Fruit fly (Drosophila melanogaster): ENCODE results near the gene LIMK1.

Gene LIMK1

dm6 chrX:12596353-12597107 lies 4.5 kb upstream of the LIMK1 start:
- TF ChIP-seq CG8478 (optimal IDR thresholded peaks at IDR 0.05): no peak
- TF ChIP-seq CTCF (optimal IDR thresholded peaks at IDR 0.05): no peak

dm6 chrX:12595610-12596336 lies 3.8 kb upstream of the LIMK1 start, which contains the start of the genes CG1824 and Sec16:
Gene CG1824, minus strand, starts transcription at chrX:12595624.
Gene Sec16, plus strand, starts transcription at chrX:12596047.
- no peak for TF ChIP-seq CTCF (optimal IDR thresholded peaks at IDR 0.05)
- TF ChIP-seq CG8478 (optimal IDR thresholded peaks at IDR 0.05): no peak

DNA sequence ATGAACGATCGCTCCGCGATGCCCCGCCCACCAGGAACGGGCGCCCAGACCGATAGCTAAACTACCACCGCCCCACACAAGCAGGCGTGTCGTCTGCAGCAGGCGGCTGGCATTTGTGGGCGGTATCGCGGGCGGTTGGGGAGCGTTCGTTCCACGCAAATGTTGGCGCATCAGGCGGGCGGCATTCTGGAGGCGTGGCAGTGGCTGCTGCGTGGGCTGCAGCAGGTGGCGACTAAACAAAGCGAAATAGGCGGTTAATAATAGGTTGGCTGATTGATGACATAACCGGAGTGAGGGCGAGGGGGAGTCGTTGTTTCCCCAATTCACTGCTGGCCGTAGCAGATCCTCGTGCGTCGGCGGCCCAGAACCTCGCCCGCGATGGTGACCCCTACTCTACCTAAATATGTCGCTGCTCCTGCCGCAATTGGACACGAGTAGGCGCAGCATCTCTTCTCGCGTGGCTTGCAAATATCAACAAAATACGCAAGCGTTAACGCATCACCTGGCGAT lies 3.2 kb upstream of the LIMK1 start:
- no peak for TF ChIP-seq CG8478 (optimal IDR thresholded peaks at IDR 0.05)
- TF ChIP-seq CTCF (optimal IDR thresholded peaks at IDR 0.05): no peak

DNA sequence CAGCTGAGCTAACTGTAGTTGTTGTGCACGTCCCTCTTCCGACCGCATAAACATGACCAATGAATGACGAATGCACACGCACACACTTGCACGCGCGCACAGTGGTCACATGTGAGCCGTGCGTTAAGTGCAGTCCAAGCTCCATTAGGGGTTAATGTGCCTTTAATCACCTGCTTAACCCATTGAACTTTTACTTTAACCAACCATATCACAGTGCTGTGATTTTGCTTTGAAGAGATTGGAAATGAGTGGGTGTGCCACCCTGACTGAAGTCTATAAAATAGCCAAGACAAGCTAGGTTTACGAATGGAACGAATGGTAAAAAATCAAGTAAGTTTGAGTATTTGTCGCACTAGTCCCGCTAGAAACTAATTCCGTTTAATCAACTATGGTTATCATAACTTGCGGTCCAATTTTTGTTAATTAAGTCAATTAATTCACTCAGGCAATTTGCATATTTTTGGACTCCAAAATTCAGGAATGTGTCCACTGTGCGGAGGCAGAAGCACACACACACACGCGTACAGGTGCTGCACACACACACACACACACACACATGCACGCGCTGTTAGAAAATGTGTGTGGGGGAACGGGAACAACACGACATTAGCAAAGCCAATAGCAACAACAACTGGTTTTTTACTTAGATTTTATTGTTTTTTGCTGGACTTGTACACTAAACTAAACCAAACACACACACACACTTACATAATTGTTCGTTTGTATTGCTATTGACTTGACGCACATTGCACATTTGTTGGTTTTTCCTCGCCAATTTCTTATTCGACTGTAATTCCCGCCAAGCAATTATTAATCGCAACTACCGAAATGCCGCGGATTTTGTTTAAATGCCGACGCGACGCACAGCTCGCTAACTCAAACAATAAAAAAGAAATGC lies 521 bp downstream of the LIMK1 start:
- no peak for TF ChIP-seq CG8478 (optimal IDR thresholded peaks at IDR 0.05)
- TF ChIP-seq CTCF (optimal IDR thresholded peaks at IDR 0.05): no peak

DNA sequence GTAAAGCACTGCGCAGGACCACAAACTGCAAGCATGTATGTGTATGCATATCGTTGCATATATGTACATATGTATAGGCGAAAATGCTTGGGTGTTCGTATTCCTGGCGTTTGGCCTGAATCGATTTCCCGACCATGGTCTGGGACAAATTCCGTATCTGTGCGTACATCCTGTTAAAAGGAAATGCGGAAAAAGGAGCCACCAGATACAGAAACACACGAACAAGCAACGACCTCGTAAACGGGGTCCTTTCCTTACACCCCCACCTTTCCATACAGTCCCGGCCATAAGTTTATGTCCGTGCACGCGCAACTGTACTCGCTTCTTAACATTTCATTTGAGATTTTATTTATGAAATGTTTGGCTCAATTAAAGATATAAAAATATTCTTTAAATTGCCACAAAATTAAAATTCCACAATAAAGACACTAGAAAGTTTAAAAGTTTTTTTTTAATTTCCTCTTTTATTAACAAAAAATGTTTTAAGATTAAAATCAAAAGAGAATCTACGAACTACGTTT lies 8.1 kb downstream of the LIMK1 start:
- TF ChIP-seq CG8478 (optimal IDR thresholded peaks at IDR 0.05) (no peak), CTCF (optimal IDR thresholded peaks at IDR 0.05) (no peak)

- no peak for TF ChIP-seq CG8478 (optimal IDR thresholded peaks at IDR 0.05)
- peak; percentile 63 to 73 for TF ChIP-seq CTCF (optimal IDR thresholded peaks at IDR 0.05)
These were observed 8.8 kb downstream of the LIMK1 start, which contains the start of gene Pits for dm6 chrX:12582984-12583869. Gene Pits, minus strand, starts transcription at chrX:12583193.

dm6 chrX:12582661-12582983 lies 9.4 kb downstream of the LIMK1 start:
- TF ChIP-seq CG8478 (optimal IDR thresholded peaks at IDR 0.05): no peak
- no peak for TF ChIP-seq CTCF (optimal IDR thresholded peaks at IDR 0.05)

- TF ChIP-seq CG8478 (optimal IDR thresholded peaks at IDR 0.05): no peak
- no peak for TF ChIP-seq CTCF (optimal IDR thresholded peaks at IDR 0.05)
These were observed 10.1 kb downstream of the LIMK1 start for dm6 chrX:12581894-12582293.

DNA sequence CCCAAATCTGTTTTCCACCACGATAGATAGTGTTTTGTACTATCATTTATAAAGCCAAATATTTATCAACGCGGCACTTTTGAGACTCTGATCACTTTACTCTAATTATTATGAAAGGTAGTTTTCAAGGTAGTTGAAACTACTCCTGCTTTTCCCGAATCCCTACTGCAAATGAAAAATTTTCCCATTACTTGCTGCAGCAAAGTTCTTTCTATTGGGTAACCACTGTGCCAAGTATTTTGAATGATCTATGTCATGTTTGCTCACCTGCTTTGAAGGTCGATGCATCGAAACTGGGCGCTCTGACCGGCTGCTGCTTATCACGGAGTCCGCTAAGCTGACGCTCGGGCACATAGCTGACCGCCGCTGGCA lies 10.7 kb downstream of the LIMK1 start:
- no peak for TF ChIP-seq CG8478 (optimal IDR thresholded peaks at IDR 0.05)
- no peak for TF ChIP-seq CTCF (optimal IDR thresholded peaks at IDR 0.05)

- TF ChIP-seq CTCF (optimal IDR thresholded peaks at IDR 0.05) (no peak), CG8478 (optimal IDR thresholded peaks at IDR 0.05) (no peak)
These were observed 11.3 kb downstream of the LIMK1 start for dm6 chrX:12580498-12581304.

- no peak for TF ChIP-seq CG8478 (optimal IDR thresholded peaks at IDR 0.05)
- no peak for TF ChIP-seq CTCF (optimal IDR thresholded peaks at IDR 0.05)
These were observed 11.9 kb downstream of the LIMK1 start for dm6 chrX:12580040-12580497.

DNA sequence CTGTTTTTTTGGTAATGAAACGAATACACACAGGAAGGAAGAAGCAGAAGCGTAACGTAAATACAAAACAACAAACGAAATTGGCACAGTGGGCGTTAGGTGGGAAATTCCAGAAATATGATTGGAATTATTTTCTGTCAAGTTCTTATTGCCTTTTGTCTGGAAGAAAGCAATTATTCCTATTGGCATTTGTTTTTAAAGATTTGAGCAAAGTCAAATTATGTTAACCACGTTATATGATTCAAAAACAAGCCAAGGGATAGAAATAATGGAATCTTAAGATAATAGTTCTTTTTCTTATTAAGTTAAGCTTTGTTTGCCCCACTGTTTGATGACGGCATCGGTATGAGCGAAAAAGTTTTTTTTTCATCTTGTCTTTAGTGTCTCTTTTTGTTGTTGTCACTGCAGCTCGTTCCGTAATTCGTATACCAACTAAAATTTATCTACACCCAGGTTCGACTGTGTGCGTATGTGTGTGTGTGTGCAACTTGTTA lies 12.4 kb downstream of the LIMK1 start:
- TF ChIP-seq CG8478 (optimal IDR thresholded peaks at IDR 0.05) (no peak), CTCF (optimal IDR thresholded peaks at IDR 0.05) (no peak)
